Worm (Caenorhabditis elegans) whole organism, L2 larva: Measurements from ENCODE around the gene ttr-25.

ENCODE experiments used
- C34F6.9 ChIP-seq: fragments of 150-350 bp; optimal IDR thresholded peaks from 2 replicates; lab custom pipeline; 2014; ENCODE audit warnings: missing biosample characterization, missing genetic modification characterization
- F13H6.1 ChIP-seq: sonication (generic microtip); optimal IDR thresholded peaks from 2 replicates; lab custom pipeline; 2016; ENCODE audit warnings: missing genetic modification characterization, missing compliant biosample characterization
- R02D3.7 ChIP-seq: fragments of 150-350 bp; optimal IDR thresholded peaks from 2 replicates; lab custom pipeline; 2014; ENCODE audit warnings: missing biosample characterization, missing genetic modification characterization
- Y55F3AM.14 ChIP-seq: fragments of 200-800 bp; sonication (Bioruptor generic); optimal IDR thresholded peaks from 2 replicates; lab custom pipeline; 2018; ENCODE audit warnings: mild to moderate bottlenecking, missing genetic modification characterization, missing compliant biosample characterization
- ZK546.5 ChIP-seq: sonication (generic microtip); optimal IDR thresholded peaks from 2 replicates; lab custom pipeline; 2017; ENCODE audit warnings: missing biosample characterization, missing genetic modification characterization
- alr-1 ChIP-seq: fragments of 150-350 bp; optimal IDR thresholded peaks from 2 replicates; lab custom pipeline; 2014; ENCODE audit warnings: missing biosample characterization, missing genetic modification characterization
- aly-2 ChIP-seq: fragments of 150-350 bp; optimal IDR thresholded peaks from 2 replicates; lab custom pipeline; 2014; ENCODE audit warnings: missing biosample characterization, missing genetic modification characterization
- ama-1 ChIP-seq: fragments of 150-350 bp; optimal IDR thresholded peaks from 2 replicates; lab custom pipeline; 2018; ENCODE audit warnings: inconsistent platforms
- blmp-1 ChIP-seq: sonication (generic microtip); optimal IDR thresholded peaks from 2 replicates; lab custom pipeline; 2017; ENCODE audit warnings: missing genetic modification characterization, mild to moderate bottlenecking, missing compliant biosample characterization, antibody characterized with exemption, moderate library complexity; ENCODE audit not compliant: insufficient read depth
- ceh-16 ChIP-seq: fragments of 150-350 bp; optimal IDR thresholded peaks from 2 replicates; lab custom pipeline; 2014; ENCODE audit warnings: missing biosample characterization, missing genetic modification characterization
- crh-2 ChIP-seq: sonication (generic microtip); optimal IDR thresholded peaks from 2 replicates; lab custom pipeline; 2017; ENCODE audit warnings: missing biosample characterization, missing genetic modification characterization
- elt-1 ChIP-seq: fragments of 150-350 bp; optimal IDR thresholded peaks from 2 replicates; lab custom pipeline; 2014; ENCODE audit warnings: missing biosample characterization, missing genetic modification characterization
- elt-3 ChIP-seq: sonication (generic microtip); optimal IDR thresholded peaks from 2 replicates; lab custom pipeline; 2017; ENCODE audit warnings: missing biosample characterization, missing genetic modification characterization
- fos-1 ChIP-seq: fragments of 150-350 bp; optimal IDR thresholded peaks from 2 replicates; lab custom pipeline; 2014; ENCODE audit warnings: missing biosample characterization, missing genetic modification characterization
- gmeb-1 ChIP-seq: fragments of 150-350 bp; optimal IDR thresholded peaks from 2 replicates; lab custom pipeline; 2014; ENCODE audit warnings: missing biosample characterization, missing genetic modification characterization
- lin-13 ChIP-seq: fragments of 150-350 bp; optimal IDR thresholded peaks from 2 replicates; lab custom pipeline; 2014; ENCODE audit warnings: missing biosample characterization, missing genetic modification reagents, missing genetic modification characterization
- lin-39 ChIP-seq: fragments of 150-350 bp; optimal IDR thresholded peaks from 2 replicates; lab custom pipeline; 2014; ENCODE audit warnings: missing biosample characterization, missing genetic modification reagents, missing genetic modification characterization
- lsy-2 ChIP-seq, 2 experiments: fragments of 150-350 bp in 1 of 2; sonication (generic microtip) in 1 of 2; optimal IDR thresholded peaks; 2 replicates each; lab custom pipeline; 2014 to 2017; ENCODE audit warnings: missing biosample characterization in 2 of 2, missing genetic modification characterization in 2 of 2
- mbf-1 ChIP-seq: sonication (generic microtip); optimal IDR thresholded peaks from 2 replicates; lab custom pipeline; 2017; ENCODE audit warnings: missing biosample characterization, missing genetic modification characterization
- nhr-12 ChIP-seq: fragments of 150-350 bp; optimal IDR thresholded peaks from 2 replicates; lab custom pipeline; 2014; ENCODE audit warnings: missing biosample characterization, missing genetic modification characterization
- nhr-129 ChIP-seq: fragments of 150-350 bp; optimal IDR thresholded peaks from 2 replicates; lab custom pipeline; 2014; ENCODE audit warnings: missing biosample characterization, missing genetic modification characterization
- nhr-21 ChIP-seq: fragments of 150-350 bp; optimal IDR thresholded peaks from 2 replicates; lab custom pipeline; 2014; ENCODE audit warnings: missing biosample characterization, missing genetic modification characterization
- nhr-23 ChIP-seq: fragments of 150-350 bp; optimal IDR thresholded peaks from 2 replicates; lab custom pipeline; 2014; ENCODE audit warnings: missing biosample characterization, missing genetic modification reagents, missing genetic modification characterization
- nhr-237 ChIP-seq: fragments of 150-350 bp; optimal IDR thresholded peaks from 2 replicates; lab custom pipeline; 2014; ENCODE audit warnings: missing biosample characterization, missing genetic modification characterization
- nhr-25 ChIP-seq: fragments of 150-350 bp; sonication (generic microtip); optimal IDR thresholded peaks from 3 replicates; lab custom pipeline; 2014; ENCODE audit warnings: missing biosample characterization, missing genetic modification characterization
- nhr-6 ChIP-seq: fragments of 150-350 bp; optimal IDR thresholded peaks from 2 replicates; lab custom pipeline; 2014; ENCODE audit warnings: missing biosample characterization, missing genetic modification characterization
- nhr-77 ChIP-seq: fragments of 150-350 bp; optimal IDR thresholded peaks from 2 replicates; lab custom pipeline; 2014; ENCODE audit warnings: missing biosample characterization, missing genetic modification characterization
- peb-1 ChIP-seq: fragments of 150-350 bp; optimal IDR thresholded peaks from 2 replicates; lab custom pipeline; 2014; ENCODE audit warnings: missing biosample characterization, missing genetic modification characterization
- sem-4 ChIP-seq: fragments of 150-350 bp; optimal IDR thresholded peaks from 2 replicates; lab custom pipeline; 2014; ENCODE audit warnings: missing biosample characterization, missing genetic modification reagents, missing genetic modification characterization
- sma-9 ChIP-seq, 2 experiments: fragments of 150-350 bp in 1 of 2; sonication (generic microtip) in 1 of 2; optimal IDR thresholded peaks; 2 replicates each; lab custom pipeline; 2014 to 2016; ENCODE audit warnings: missing genetic modification characterization in 2 of 2, mild to moderate bottlenecking in 1 of 2, missing biosample characterization in 1 of 2, missing compliant biosample characterization in 1 of 2, missing genetic modification reagents in 1 of 2, moderate library complexity in 1 of 2
- unc-55 ChIP-seq: fragments of 150-350 bp; sonication (generic microtip); optimal IDR thresholded peaks from 3 replicates; lab custom pipeline; 2014; ENCODE audit warnings: missing biosample characterization, missing genetic modification reagents, missing genetic modification characterization
- ztf-1 ChIP-seq: fragments of 200-800 bp; sonication (Bioruptor generic); conservative IDR thresholded peaks from 2 replicates; pipeline ENCODE4 v1.3.6; 2022; ENCODE audit warnings: missing genetic modification characterization, missing compliant biosample characterization
- ztf-4 ChIP-seq: fragments of 150-350 bp; optimal IDR thresholded peaks from 2 replicates; lab custom pipeline; 2014; ENCODE audit warnings: missing biosample characterization, missing genetic modification characterization

Gene ttr-25

DNA sequence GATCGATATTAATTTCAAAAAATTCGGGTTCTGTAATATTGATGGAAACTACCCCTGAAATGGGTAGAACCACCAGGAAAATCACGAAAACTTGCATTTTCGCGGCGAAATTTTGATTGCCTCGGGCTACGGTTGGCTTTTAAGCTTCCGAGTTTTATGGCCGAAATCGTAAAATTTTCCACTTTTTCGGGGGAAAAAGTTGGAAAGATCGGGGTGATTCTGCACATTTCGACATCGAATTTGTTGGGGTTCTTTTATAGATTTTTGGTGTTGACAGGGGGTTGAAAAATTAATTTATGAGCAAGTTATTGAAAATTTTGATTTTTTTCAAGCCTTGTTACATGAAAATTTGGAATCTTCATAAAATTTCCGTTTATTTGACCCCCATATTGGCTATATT lies 2.8 kb upstream of the ttr-25 start, which contains the start of gene Y51A2D.8:
TSS of gene Y51A2D.8 (minus strand) at position 101 of the 400 bp plus-strand sequence.
- TF ChIP-seq lin-13 (GFP tag; lab: Kevin White, UChicago), result no peak
- no peak for TF ChIP-seq mbf-1 (tag; lab: Kevin White, UChicago)
- TF ChIP-seq ceh-16 (tag; lab: Kevin White, UChicago), result no peak
- TF ChIP-seq gmeb-1, result no peak
- TF ChIP-seq peb-1 (tag; lab: Kevin White, UChicago), result no peak

ce11 chrV:18560188-18560587 lies 3.7 kb downstream of the ttr-25 start, which contains the start of gene ttr-26:
ttr-26 (minus strand) TSS chrV:18560288.
- no peak for TF ChIP-seq lin-39 (tag; lab: Kevin White, UChicago)
- TF ChIP-seq fos-1 (tag; lab: Kevin White, UChicago), result no peak
- TF ChIP-seq F13H6.1 (tag; lab: Kevin White, UChicago), result peak; percentile 8

DNA sequence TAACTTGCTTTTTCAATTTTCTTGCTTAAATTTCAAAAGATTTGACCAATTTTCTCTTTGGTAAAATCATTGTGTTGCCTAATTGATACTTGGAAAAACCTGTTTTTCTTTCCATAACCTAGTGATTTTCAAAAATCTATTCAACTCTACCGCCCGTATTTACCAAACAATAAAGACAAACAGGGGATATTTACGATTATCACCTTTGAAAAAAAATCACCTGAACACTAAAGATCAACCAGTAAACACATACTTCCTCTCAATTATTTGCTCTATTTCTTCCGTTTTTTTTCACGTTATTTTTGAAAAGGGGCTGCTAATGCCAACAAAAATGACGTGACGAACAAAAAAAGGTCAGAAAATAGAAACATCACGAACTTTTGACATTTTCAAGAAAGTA lies 4.4 kb downstream of the ttr-25 start:
- TF ChIP-seq F13H6.1 (tag; lab: Kevin White, UChicago), result peak; percentile 40
- no peak for TF ChIP-seq lsy-2 (tag; optimal IDR thresholded peaks at IDR 0.05; lab: Kevin White, UChicago)
- TF ChIP-seq blmp-1 (tag; lab: Kevin White, UChicago), result no peak
- TF ChIP-seq sma-9 (GFP tag; optimal IDR thresholded peaks at IDR 0.05; lab: Kevin White, UChicago), result peak; percentile 30
- no peak for TF ChIP-seq sma-9 (tag; optimal IDR thresholded peaks at IDR 0.05; lab: Kevin White, UChicago)
- no peak for TF ChIP-seq alr-1
- TF ChIP-seq nhr-6, result no peak
- no peak for TF ChIP-seq Y55F3AM.14 (GFP tag; lab: Kevin White, UChicago)
- no peak for TF ChIP-seq elt-1 (tag; lab: Kevin White, UChicago)
- TF ChIP-seq, all 48 proteins: peak for 2

- TF ChIP-seq crh-2 (tag; lab: Kevin White, UChicago) (no peak), elt-3 (no peak), nhr-12 (tag; lab: Kevin White, UChicago) (no peak), nhr-23 (tag; lab: Kevin White, UChicago) (no peak), aly-2 (tag; lab: Kevin White, UChicago) (no peak), ama-1 (no peak), nhr-237 (tag; lab: Kevin White, UChicago) (no peak), Y55F3AM.14 (GFP tag; lab: Kevin White, UChicago) (no peak), lsy-2 (tag; optimal IDR thresholded peaks at IDR 0.05; lab: Kevin White, UChicago) (no peak), gmeb-1 (no peak), F13H6.1 (tag; lab: Kevin White, UChicago) (no peak), ztf-4 (tag; lab: Kevin White, UChicago) (no peak), peb-1 (tag; lab: Kevin White, UChicago) (no peak), nhr-77 (tag; lab: Kevin White, UChicago) (no peak), C34F6.9 (tag; lab: Kevin White, UChicago) (no peak), fos-1 (tag; lab: Kevin White, UChicago) (no peak), R02D3.7 (tag; lab: Kevin White, UChicago) (no peak), nhr-21 (no peak), ztf-1 (GFP tag; lab: Robert Waterston, UW) (no peak), sem-4 (tag; lab: Kevin White, UChicago) (no peak)
- TF ChIP-seq, all 48 proteins: peak for 0
Observed at ce11 chrV:18564786-18565185, 8.3 kb downstream of the ttr-25 start, which contains the start of gene srg-34. srg-34 (minus strand) TSS chrV:18564886.

- TF ChIP-seq unc-55 (GFP tag; lab: Kevin White, UChicago) (no peak), mbf-1 (tag; lab: Kevin White, UChicago) (no peak), ztf-4 (tag; lab: Kevin White, UChicago) (no peak), ZK546.5 (tag; lab: Kevin White, UChicago) (no peak), crh-2 (tag; lab: Kevin White, UChicago) (no peak), nhr-23 (tag; lab: Kevin White, UChicago) (no peak)
- TF ChIP-seq, all 48 proteins: peak for 0
Observed at ce11 chrV:18565621-18566020, 9.1 kb downstream of the ttr-25 start.

DNA sequence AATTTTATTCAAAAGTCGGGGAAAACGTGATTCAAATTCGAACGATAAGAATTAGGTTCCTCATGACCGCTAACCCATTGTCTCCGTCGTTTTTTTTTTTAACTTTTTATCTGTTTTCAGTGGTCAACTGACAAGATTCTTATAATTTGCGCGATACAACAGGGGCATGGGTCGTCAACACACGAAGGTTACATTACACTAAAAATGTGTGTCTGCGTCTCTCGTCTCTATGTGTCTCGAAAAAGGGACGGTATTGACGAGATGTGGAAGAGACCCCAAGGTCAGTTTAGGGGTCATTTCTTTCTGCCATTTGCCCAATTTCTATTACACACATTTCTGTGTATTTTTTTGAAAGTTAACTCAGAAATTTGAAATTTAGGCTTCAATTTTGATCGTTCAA lies 12.9 kb downstream of the ttr-25 start:
- TF ChIP-seq blmp-1 (tag; lab: Kevin White, UChicago) (peak; percentile 28), crh-2 (tag; lab: Kevin White, UChicago) (peak; percentile 2), ztf-1 (GFP tag; lab: Robert Waterston, UW) (no peak), nhr-129 (tag; lab: Kevin White, UChicago) (peak; percentile 9), nhr-25 (tag; lab: Kevin White, UChicago) (peak; percentile 77), nhr-237 (tag; lab: Kevin White, UChicago) (no peak), lin-13 (GFP tag; lab: Kevin White, UChicago) (peak; percentile 9), alr-1 (no peak)
